Fruit fly (Drosophila melanogaster): Measurements from ENCODE around the gene myd.

- TF ChIP-seq CG11294 (GFP tag; IDR thresholded peaks at IDR 0.05) = no peak; the same call in 1 of the 2 replicates
- TF ChIP-seq spab (GFP tag; optimal IDR thresholded peaks at IDR 0.05) = no peak
- TF ChIP-seq Lpt (GFP tag; optimal IDR thresholded peaks at IDR 0.05) = peak; percentile 17
- TF ChIP-seq CG34406 (GFP tag; optimal IDR thresholded peaks at IDR 0.05) = peak; percentile 70
- no peak for TF ChIP-seq CG6854 (GFP tag; optimal IDR thresholded peaks at IDR 0.05)
- TF ChIP-seq CG8119 (GFP tag; IDR thresholded peaks at IDR 0.05) = no peak; the same call in 1 of the 3 replicates
- TF ChIP-seq acj6 (GFP tag; optimal IDR thresholded peaks at IDR 0.05) = peak; percentile 53
- TF ChIP-seq esn (GFP tag; optimal IDR thresholded peaks at IDR 0.05) = peak; percentile 74
- peak; percentile 89 for TF ChIP-seq Blimp-1 (GFP tag; optimal IDR thresholded peaks at IDR 0.05)
- peak; percentile 62 for TF ChIP-seq Hr39 (GFP tag; optimal IDR thresholded peaks at IDR 0.05)
These were observed at the start of gene myd, which contains the start of gene CG5555 for dm6 chr3R:19180263-19180893.
